Worm (Caenorhabditis elegans): ENCODE data around the gene fipr-11.

fipr-11 gene

ce11 chrV:9906115-9906514 lies at the start of gene fipr-11:
Gene fipr-11, minus strand, starts transcription at chrV:9906215.
- no peak for TF ChIP-seq unc-62 (GFP tag; optimal IDR thresholded peaks at IDR 0.05)

DNA sequence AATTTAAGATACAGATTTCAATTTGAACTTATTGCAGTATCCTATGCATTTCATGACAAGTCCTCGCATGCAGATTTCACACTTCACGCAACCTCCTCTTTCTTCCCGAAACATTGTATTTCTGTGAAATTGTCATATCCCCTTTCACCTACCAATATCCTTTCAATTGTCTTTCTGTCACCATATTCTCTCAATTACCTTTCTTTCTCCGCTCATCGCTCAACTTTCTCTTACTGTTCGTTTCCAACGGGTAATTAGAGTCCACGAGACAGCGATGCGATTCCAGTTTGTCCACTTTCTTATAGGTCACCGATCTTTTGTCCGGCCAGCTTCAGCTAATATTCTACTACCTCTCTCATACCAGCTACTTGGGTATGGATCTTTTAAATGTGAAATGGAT lies 46.4 kb upstream of the fipr-11 start, which contains the start of gene mam-5:
Gene mam-5, plus strand, starts transcription at position 304 of the 400 bp plus-strand sequence.
- no peak for TF ChIP-seq unc-62 (GFP tag; optimal IDR thresholded peaks at IDR 0.05)

ce11 chrV:9950861-9951260 lies 44.8 kb upstream of the fipr-11 start, which contains the start of gene ttr-46:
Gene ttr-46, plus strand, starts transcription at chrV:9951233.
- no peak for TF ChIP-seq unc-62 (GFP tag; optimal IDR thresholded peaks at IDR 0.05)

DNA sequence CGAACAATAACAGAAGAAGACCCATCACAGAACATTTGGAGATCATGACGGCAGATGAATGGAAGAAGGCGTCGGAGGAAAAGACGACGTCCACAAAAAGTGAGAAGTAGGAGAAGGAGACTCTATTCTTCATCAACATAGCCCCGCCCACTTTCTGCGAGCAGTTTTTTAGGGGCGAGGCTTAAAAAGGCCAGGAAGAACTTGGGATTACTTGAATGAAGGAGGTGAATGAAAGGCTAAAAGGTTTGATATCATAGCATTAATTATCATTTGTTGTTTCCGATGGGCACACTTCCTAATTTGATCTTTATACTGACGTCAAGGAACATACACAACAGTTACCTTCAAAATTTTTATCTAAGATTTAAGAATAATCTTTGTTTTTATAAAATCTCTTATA lies 42.8 kb upstream of the fipr-11 start, which contains the start of gene nlp-58:
Gene nlp-58, minus strand, starts transcription at position 101 of the 400 bp plus-strand sequence.
- TF ChIP-seq unc-62 (GFP tag; optimal IDR thresholded peaks at IDR 0.05): no peak

DNA sequence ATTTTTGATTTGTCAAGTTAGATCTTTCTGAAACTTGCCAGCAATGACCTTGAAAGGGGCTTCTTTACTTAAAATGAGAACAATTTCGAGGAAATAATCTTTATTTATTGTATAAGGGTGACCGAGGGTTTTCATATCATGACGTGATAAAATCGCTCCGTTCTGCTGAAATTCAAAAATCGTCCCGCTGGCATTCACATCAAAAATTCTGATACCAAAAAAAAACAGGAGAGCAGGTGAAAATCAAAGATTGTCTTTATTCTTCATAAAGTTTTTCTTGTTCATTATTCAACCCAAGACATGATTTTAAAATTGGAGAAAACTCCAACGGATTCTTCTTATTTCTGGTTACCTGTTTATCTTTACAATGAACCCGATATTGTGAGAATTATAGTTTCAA lies 38.1 kb upstream of the fipr-11 start, which contains the start of gene sre-28:
Gene sre-28, plus strand, starts transcription at position 301 of the 400 bp plus-strand sequence.
- no peak for TF ChIP-seq unc-62 (GFP tag; optimal IDR thresholded peaks at IDR 0.05)

DNA sequence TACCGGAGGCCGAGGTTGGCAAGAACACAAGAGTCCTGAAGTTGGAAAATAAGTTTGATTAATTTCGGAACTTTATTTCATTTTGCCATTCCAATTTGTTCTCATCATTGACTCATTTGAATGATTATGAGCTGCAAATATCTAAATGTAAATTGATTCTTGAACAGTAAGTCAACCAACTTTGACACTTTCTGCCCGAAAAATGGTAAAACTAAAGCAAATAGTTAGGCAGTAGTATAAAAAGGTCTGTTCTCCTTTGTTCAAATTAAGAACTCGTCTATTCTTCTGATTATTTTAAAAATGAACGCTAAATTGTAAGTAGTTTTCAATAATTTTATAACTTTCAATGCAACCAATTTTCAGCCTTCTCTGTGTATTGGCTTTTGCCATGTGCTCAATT lies 37.0 kb upstream of the fipr-11 start, which contains the start of gene fipr-12:
Gene fipr-12, plus strand, starts transcription at position 301 of the 400 bp plus-strand sequence.
- TF ChIP-seq unc-62 (GFP tag; optimal IDR thresholded peaks at IDR 0.05): no peak

ce11 chrV:9937435-9937834 lies 31.4 kb upstream of the fipr-11 start, which contains the start of gene srj-33:
Gene srj-33, minus strand, starts transcription at chrV:9937535.
- TF ChIP-seq unc-62 (GFP tag; optimal IDR thresholded peaks at IDR 0.05): no peak

ce11 chrV:9930612-9931065 lies 24.6 kb upstream of the fipr-11 start, which contains the start of the genes rmh-2 and suds-3:
Gene rmh-2, minus strand, starts transcription at chrV:9930775.
Gene suds-3, plus strand, starts transcription at chrV:9931015.
- TF ChIP-seq unc-62 (GFP tag; optimal IDR thresholded peaks at IDR 0.05): no peak

DNA sequence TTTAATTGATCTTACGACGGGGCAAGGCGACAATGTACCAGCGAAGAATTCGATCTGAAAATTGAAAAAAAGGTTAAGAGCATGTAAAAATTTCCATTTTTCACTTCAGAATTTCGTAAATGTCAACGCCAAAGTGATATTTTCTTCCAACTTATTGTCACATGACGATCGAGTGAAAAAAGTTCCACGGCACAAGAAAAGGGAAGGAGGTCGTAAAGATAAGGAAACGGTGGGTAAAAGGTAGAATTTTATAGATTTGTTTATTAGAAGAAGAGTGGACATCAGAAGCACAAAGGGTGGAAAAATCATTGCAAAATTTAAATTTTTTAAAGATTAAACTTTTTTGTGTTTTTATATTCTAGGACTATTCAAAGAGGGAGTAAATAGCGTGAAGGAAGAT lies 21.9 kb upstream of the fipr-11 start:
- no peak for TF ChIP-seq unc-62 (GFP tag; optimal IDR thresholded peaks at IDR 0.05)

ce11 chrV:9927381-9927780 lies 21.4 kb upstream of the fipr-11 start:
- TF ChIP-seq unc-62 (GFP tag; optimal IDR thresholded peaks at IDR 0.05): no peak

ce11 chrV:9926240-9926639 lies 20.2 kb upstream of the fipr-11 start, which contains the start of gene C50H2.13:
Gene C50H2.13, plus strand, starts transcription at chrV:9926540.
- no peak for TF ChIP-seq unc-62 (GFP tag; optimal IDR thresholded peaks at IDR 0.05)

- no peak for TF ChIP-seq unc-62 (GFP tag; optimal IDR thresholded peaks at IDR 0.05)
These were observed 19.6 kb upstream of the fipr-11 start for ce11 chrV:9925647-9926046.

ce11 chrV:9924389-9924788 lies 18.4 kb upstream of the fipr-11 start:
- TF ChIP-seq unc-62 (GFP tag; optimal IDR thresholded peaks at IDR 0.05): no peak

DNA sequence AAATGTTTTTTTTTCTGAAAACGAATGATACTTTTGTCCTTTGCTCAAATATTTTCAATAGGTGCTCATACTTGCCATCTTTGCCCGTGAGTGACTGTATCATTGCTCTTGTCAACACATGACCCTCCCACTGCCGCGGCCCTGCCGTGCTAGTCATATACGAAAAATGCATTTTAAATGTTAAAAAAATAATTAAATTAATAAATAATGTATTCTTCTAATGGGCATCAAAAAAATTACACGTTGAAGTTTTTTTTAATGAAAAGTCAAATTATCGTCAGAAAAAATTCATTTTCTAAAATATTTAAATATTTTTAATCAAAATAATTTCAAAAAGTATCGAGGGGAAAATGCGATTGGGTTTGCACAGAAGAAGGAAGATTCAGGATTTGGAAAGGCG lies 16.5 kb upstream of the fipr-11 start, which contains the start of gene C50H2.7:
Gene C50H2.7, plus strand, starts transcription at position 301 of the 400 bp plus-strand sequence.
- TF ChIP-seq unc-62 (GFP tag; optimal IDR thresholded peaks at IDR 0.05): no peak

ce11 chrV:9921288-9921687 lies 15.3 kb upstream of the fipr-11 start, which contains the start of gene ceh-75:
Gene ceh-75, plus strand, starts transcription at chrV:9921337.
- no peak for TF ChIP-seq unc-62 (GFP tag; optimal IDR thresholded peaks at IDR 0.05)

ce11 chrV:9918410-9918809 lies 12.4 kb upstream of the fipr-11 start, which contains the start of gene C50H2.5:
Gene C50H2.5, plus strand, starts transcription at chrV:9918710.
- no peak for TF ChIP-seq unc-62 (GFP tag; optimal IDR thresholded peaks at IDR 0.05)

DNA sequence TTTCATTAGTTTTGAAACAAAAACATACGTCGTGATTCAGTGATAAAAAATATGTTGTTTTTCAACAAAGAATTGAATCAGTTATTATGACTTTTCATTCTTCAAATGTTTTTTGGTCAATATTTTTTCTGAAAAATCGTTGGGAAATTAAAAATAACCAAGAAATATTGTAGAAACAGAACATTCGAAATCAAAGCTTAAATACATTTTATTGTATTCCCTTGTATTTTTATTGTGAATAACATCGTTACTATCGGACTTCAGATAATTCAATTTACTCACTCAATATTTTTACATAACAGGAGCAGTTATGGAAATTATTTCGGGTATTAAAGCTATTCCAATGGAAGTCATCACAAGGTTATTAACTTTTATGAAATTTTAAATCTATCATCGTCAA lies 10.7 kb upstream of the fipr-11 start, which contains the start of gene C50H2.4:
Gene C50H2.4, plus strand, starts transcription at position 301 of the 400 bp plus-strand sequence.
- no peak for TF ChIP-seq unc-62 (GFP tag; optimal IDR thresholded peaks at IDR 0.05)

All from whole organism, dauer.